Worm (Caenorhabditis elegans) whole organism, L4/young adult: ENCODE measurements around the gene R05G9R.1.

Experiments used
- W03F9.2 ChIP-seq: fragments of 150-350 bp; optimal IDR thresholded peaks from 2 replicates; lab custom pipeline; 2014; ENCODE audit warnings: missing biosample characterization, missing genetic modification characterization
- dao-5 ChIP-seq: sonication (generic microtip); optimal IDR thresholded peaks from 2 replicates; lab custom pipeline; 2016; ENCODE audit warnings: missing genotype, missing genetic modification characterization, moderate library complexity, missing compliant biosample characterization
- him-1 ChIP-seq: sonication (generic microtip); optimal IDR thresholded peaks from 2 replicates; lab custom pipeline; 2016; ENCODE audit warnings: missing genotype, missing genetic modification reagents, missing genetic modification characterization, missing compliant biosample characterization

ce11 chrII:6531527-6531926, 17.7 kb upstream of the R05G9R.1 start, which contains the start of gene abch-1:
- TF ChIP-seq him-1 (tag; lab: Kevin White, UChicago): no peak
- no peak for TF ChIP-seq dao-5 (tag; lab: Kevin White, UChicago)
- no peak for TF ChIP-seq W03F9.2 (tag; lab: Kevin White, UChicago)
